Worm (Caenorhabditis elegans): ENCODE measurements around the gene fars-2.

Gene fars-2

ce11 chrV:19905988-19906387 lies 1.2 kb downstream of the fars-2 start:
- no peak for TF ChIP-seq unc-86 (tag; optimal IDR thresholded peaks at IDR 0.05)
- no peak for TF ChIP-seq F16B12.6 (tag; optimal IDR thresholded peaks at IDR 0.05)
- no peak for TF ChIP-seq aha-1 (tag; optimal IDR thresholded peaks at IDR 0.05)
- no peak for TF ChIP-seq fkh-4 (tag; optimal IDR thresholded peaks at IDR 0.05; ENCODE audit: borderline replicate concordance)

DNA sequence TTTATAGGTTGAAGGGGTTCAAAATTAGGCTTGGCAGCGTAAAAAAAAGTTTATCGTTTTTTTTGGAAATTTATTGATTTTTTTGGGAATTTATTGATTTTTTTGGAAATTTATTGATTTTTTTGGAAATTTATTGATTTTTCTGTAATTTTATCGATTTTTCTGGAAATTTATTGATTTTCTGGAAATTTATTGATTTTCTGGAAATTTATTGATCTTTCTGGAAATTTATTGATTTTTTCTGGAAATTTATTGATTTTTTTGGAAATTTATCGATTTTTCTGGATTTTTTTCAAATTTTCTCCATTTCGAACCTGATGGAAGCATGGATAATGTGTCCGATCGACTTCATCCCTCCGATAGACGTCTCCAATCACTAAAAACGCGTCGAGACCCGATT lies 2.4 kb downstream of the fars-2 start:
- TF ChIP-seq ceh-8 (GFP tag; optimal IDR thresholded peaks at IDR 0.05) = no peak

ce11 chrV:19901826-19902225 lies 5.4 kb downstream of the fars-2 start:
- TF ChIP-seq pqm-1 (tag; optimal IDR thresholded peaks at IDR 0.05) (no peak), sptf-1 (tag; optimal IDR thresholded peaks at IDR 0.05) (no peak), pax-3 (tag; optimal IDR thresholded peaks at IDR 0.05) (no peak), pag-3 (tag; optimal IDR thresholded peaks at IDR 0.05; ENCODE audit: borderline replicate concordance, insufficient read depth) (no peak), hlh-4 (tag; optimal IDR thresholded peaks at IDR 0.05) (no peak), nhr-76 (tag; optimal IDR thresholded peaks at IDR 0.05) (no peak), elt-3 (tag; optimal IDR thresholded peaks at IDR 0.05) (no peak), F16B12.6 (tag; optimal IDR thresholded peaks at IDR 0.05) (no peak), ztf-4 (tag; optimal IDR thresholded peaks at IDR 0.05) (no peak), hpl-2 (GFP tag; optimal IDR thresholded peaks at IDR 0.05) (no peak), fkh-10 (GFP tag; optimal IDR thresholded peaks at IDR 0.05) (no peak), lir-3 (tag; optimal IDR thresholded peaks at IDR 0.05; ENCODE audit: poor library complexity) (no peak), swsn-7 (tag; optimal IDR thresholded peaks at IDR 0.05) (no peak), nhr-19 (GFP tag; conservative IDR thresholded peaks at IDR 0.05) (no peak)

DNA sequence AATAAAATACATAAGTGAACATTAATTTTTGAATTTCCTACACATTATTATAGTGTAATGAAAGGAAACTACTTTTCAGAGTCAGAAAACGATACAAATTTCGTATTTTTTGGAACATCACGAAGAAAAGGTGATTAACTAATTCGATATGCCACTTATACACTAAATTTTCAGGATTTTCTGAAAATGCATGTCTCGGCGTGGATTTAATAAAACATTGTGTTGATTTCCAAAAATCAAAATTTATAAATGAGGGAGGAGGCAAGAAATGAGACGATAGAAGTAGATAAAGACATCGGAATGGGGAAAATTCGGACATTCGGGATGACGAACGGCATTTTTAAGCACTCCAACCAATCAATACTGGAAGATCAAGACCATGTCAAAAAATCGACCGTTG lies 8.1 kb downstream of the fars-2 start, which contains the start of gene Y116F11B.14:
Y116F11B.14 (plus strand) TSS at position 301 of the 400 bp plus-strand sequence.
- TF ChIP-seq C34B4.2 (tag; optimal IDR thresholded peaks at IDR 0.05) = no peak
- TF ChIP-seq isw-1 (GFP tag; IDR thresholded peaks at IDR 0.05) = no peak
- TF ChIP-seq ztf-4 (tag; optimal IDR thresholded peaks at IDR 0.05) = no peak
- TF ChIP-seq hlh-17 (GFP tag; optimal IDR thresholded peaks at IDR 0.05; ENCODE audit: borderline replicate concordance) = no peak
- TF ChIP-seq blmp-1 (tag; optimal IDR thresholded peaks at IDR 0.05) = no peak
- TF ChIP-seq nhr-77 (tag; optimal IDR thresholded peaks at IDR 0.05) = no peak
- TF ChIP-seq zip-4 (GFP tag; optimal IDR thresholded peaks at IDR 0.05) = no peak

DNA sequence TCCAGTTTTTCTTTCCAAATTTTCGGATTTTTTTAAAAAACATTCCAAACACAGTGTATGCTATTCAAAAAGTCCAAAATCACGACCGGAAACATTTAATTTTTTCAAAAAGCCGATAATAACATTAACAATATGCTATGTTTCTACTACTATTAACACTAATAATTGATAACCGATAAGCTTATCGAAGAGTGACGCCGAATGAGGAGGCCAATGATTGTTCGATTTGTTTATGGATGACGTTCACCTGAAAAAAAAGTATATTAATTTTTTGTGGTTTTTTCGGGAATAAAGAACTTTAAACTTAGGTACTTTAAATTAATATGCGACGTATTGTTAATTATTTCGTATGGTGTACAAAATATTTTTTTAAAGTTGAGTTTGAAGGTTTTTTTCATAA lies 9.3 kb downstream of the fars-2 start:
- TF ChIP-seq lin-14 (GFP tag; optimal IDR thresholded peaks at IDR 0.05) = no peak
- TF ChIP-seq sup-37 (GFP tag; optimal IDR thresholded peaks at IDR 0.05) = no peak
- TF ChIP-seq fkh-10 (GFP tag; optimal IDR thresholded peaks at IDR 0.05) = no peak
- no peak for TF ChIP-seq ceh-88 (GFP tag; IDR thresholded peaks at IDR 0.05)
- no peak for TF ChIP-seq tlp-1 (tag; optimal IDR thresholded peaks at IDR 0.05)
- TF ChIP-seq mef-2 (tag; optimal IDR thresholded peaks at IDR 0.05) = no peak
- no peak for TF ChIP-seq ztf-4 (tag; optimal IDR thresholded peaks at IDR 0.05)
- no peak for TF ChIP-seq lin-15B (tag; optimal IDR thresholded peaks at IDR 0.05)
- TF ChIP-seq efl-1 (optimal IDR thresholded peaks at IDR 0.05) = no peak
- TF ChIP-seq efl-1 (GFP tag; optimal IDR thresholded peaks at IDR 0.05 in 1 of 2) = no peak
- TF ChIP-seq xbp-1 (tag; optimal IDR thresholded peaks at IDR 0.05) = no peak
- no peak for TF ChIP-seq ceh-8 (GFP tag; optimal IDR thresholded peaks at IDR 0.05)
- TF ChIP-seq aly-2 (tag; optimal IDR thresholded peaks at IDR 0.05) = no peak
- TF ChIP-seq lir-3 (tag; optimal IDR thresholded peaks at IDR 0.05; ENCODE audit: poor library complexity) = no peak
- no peak for TF ChIP-seq hlh-17 (GFP tag; optimal IDR thresholded peaks at IDR 0.05; ENCODE audit: borderline replicate concordance)
- no peak for TF ChIP-seq ceh-63 (GFP tag; optimal IDR thresholded peaks at IDR 0.05)
- no peak for TF ChIP-seq egl-27 (tag; optimal IDR thresholded peaks at IDR 0.05)
- no peak for TF ChIP-seq vab-15 (tag; optimal IDR thresholded peaks at IDR 0.05)
- TF ChIP-seq nhr-12 (tag; optimal IDR thresholded peaks at IDR 0.05) = no peak
- TF ChIP-seq hpl-2 (GFP tag; optimal IDR thresholded peaks at IDR 0.05) = no peak
- no peak for TF ChIP-seq unc-98 (GFP tag; IDR thresholded peaks at IDR 0.05)
